Fruit fly (Drosophila melanogaster): Measurements from ENCODE around the gene Dpck.
A peak's percentile ranks its signal among the peaks of the same experiment; 100 is the strongest.

Dpck gene

dm6 chr3R:7067092-7067491 is 14.9 kb upstream of the Dpck start, which contains the start of the genes CG1105 and CG1965 (continued):
- TF ChIP-seq CG12155 (GFP tag; optimal IDR thresholded peaks at IDR 0.05): peak; percentile 94
- TF ChIP-seq CG32772 (GFP tag; IDR thresholded peaks at IDR 0.05): peak; percentile 92
- TF ChIP-seq gem (tag; optimal IDR thresholded peaks at IDR 0.05): peak; percentile 96
- peak; percentile 92 for TF ChIP-seq CG33213 (GFP tag; optimal IDR thresholded peaks at IDR 0.05)
- TF ChIP-seq oc (tag; optimal IDR thresholded peaks at IDR 0.05): no peak
- TF ChIP-seq seq (GFP tag; IDR thresholded peaks at IDR 0.05): peak; percentile 66
- TF ChIP-seq amos (GFP tag; IDR thresholded peaks at IDR 0.05; ENCODE audit: partially characterized antibody): peak; percentile 97
- peak; percentile 95 for TF ChIP-seq Abd-B (GFP tag; optimal IDR thresholded peaks at IDR 0.05)
- peak; percentile 92 for TF ChIP-seq fd96Cb (tag; optimal IDR thresholded peaks at IDR 0.05)
- peak; percentile 57 for TF ChIP-seq CG2875 (GFP tag; optimal IDR thresholded peaks at IDR 0.05)
- peak; percentile 83 for TF ChIP-seq stc (GFP tag; IDR thresholded peaks at IDR 0.05)
- no peak for TF ChIP-seq Lpt (GFP tag; optimal IDR thresholded peaks at IDR 0.05)
- peak; percentile 95 for TF ChIP-seq trem (tag; optimal IDR thresholded peaks at IDR 0.05)
- peak; percentile 33 for TF ChIP-seq nom (GFP tag; optimal IDR thresholded peaks at IDR 0.05)
- TF ChIP-seq CG13775 (GFP tag; optimal IDR thresholded peaks at IDR 0.05): peak; percentile 95
- peak; percentile 78 for TF ChIP-seq Adf1 (GFP tag; IDR thresholded peaks at IDR 0.05)
- TF ChIP-seq cad (GFP tag; optimal IDR thresholded peaks at IDR 0.05): no peak
- peak; percentile 99 for TF ChIP-seq Med (GFP tag)
- TF ChIP-seq ind (GFP tag; optimal IDR thresholded peaks at IDR 0.05): peak; percentile 97
- TF ChIP-seq Hr78 (GFP tag; optimal IDR thresholded peaks at IDR 0.05): peak in 1 of 2 experiments; percentile 32
- peak; percentile 100 for TF ChIP-seq BEAF-32 (GFP tag; optimal IDR thresholded peaks at IDR 0.05)
- TF ChIP-seq CG12299 (tag; optimal IDR thresholded peaks at IDR 0.05): peak; percentile 88
- TF ChIP-seq sc (optimal IDR thresholded peaks at IDR 0.05): no peak
- peak; percentile 68 for TF ChIP-seq sc (GFP tag; optimal IDR thresholded peaks at IDR 0.05)
- peak; percentile 95 for TF ChIP-seq pum (GFP tag; optimal IDR thresholded peaks at IDR 0.05)
- TF ChIP-seq schlank (tag; optimal IDR thresholded peaks at IDR 0.05): peak; percentile 53
- peak; percentile 86 for TF ChIP-seq tup (GFP tag; optimal IDR thresholded peaks at IDR 0.05)
- TF ChIP-seq CG15514 (GFP tag; optimal IDR thresholded peaks at IDR 0.05): peak; percentile 91
- peak; percentile 70 for TF ChIP-seq btn (GFP tag; optimal IDR thresholded peaks at IDR 0.05)
- peak; percentile 91 for TF ChIP-seq ttk (GFP tag; IDR thresholded peaks at IDR 0.05)
- TF ChIP-seq Side (GFP tag; optimal IDR thresholded peaks at IDR 0.05): peak; percentile 91
- peak; percentile 95 for TF ChIP-seq ranshi (GFP tag; IDR thresholded peaks at IDR 0.05)
- TF ChIP-seq ac (GFP tag; optimal IDR thresholded peaks at IDR 0.05): peak; percentile 65
- peak; percentile 77 for TF ChIP-seq CG1529 (GFP tag; optimal IDR thresholded peaks at IDR 0.05)
- peak; percentile 87 for TF ChIP-seq gt (GFP tag; IDR thresholded peaks at IDR 0.05)
- peak; percentile 63 for TF ChIP-seq fd102C (GFP tag; optimal IDR thresholded peaks at IDR 0.05)
- TF ChIP-seq eyg (GFP tag; optimal IDR thresholded peaks at IDR 0.05): peak; percentile 76
- peak; percentile 94 for TF ChIP-seq CG9215 (GFP tag; IDR thresholded peaks at IDR 0.05)
- TF ChIP-seq CG17802 (tag; optimal IDR thresholded peaks at IDR 0.05): peak; percentile 62
- TF ChIP-seq Sry-β (GFP tag; optimal IDR thresholded peaks at IDR 0.05): peak; percentile 58
- peak; percentile 90 for TF ChIP-seq CG10209 (GFP tag; optimal IDR thresholded peaks at IDR 0.05)
- TF ChIP-seq Dp (GFP tag; optimal IDR thresholded peaks at IDR 0.05): peak; percentile 57
- peak; percentile 93 for TF ChIP-seq dmrt11E (tag; optimal IDR thresholded peaks at IDR 0.05)
- peak; percentile 97 for TF ChIP-seq row (GFP tag; IDR thresholded peaks at IDR 0.05)
- TF ChIP-seq Asciz (GFP tag; optimal IDR thresholded peaks at IDR 0.05): peak; percentile 71
- peak; percentile 53 for TF ChIP-seq MTF-1 (GFP tag; optimal IDR thresholded peaks at IDR 0.05; ENCODE audit: borderline replicate concordance)
- TF ChIP-seq al (GFP tag; IDR thresholded peaks at IDR 0.05): peak; percentile 92
- TF ChIP-seq sd (tag; optimal IDR thresholded peaks at IDR 0.05): peak; percentile 82
- peak; percentile 96 for TF ChIP-seq CG6272 (GFP tag; IDR thresholded peaks at IDR 0.05)
- TF ChIP-seq chm (GFP tag; IDR thresholded peaks at IDR 0.05): peak; percentile 94
- peak; percentile 82 for TF ChIP-seq disco-r (GFP tag; optimal IDR thresholded peaks at IDR 0.05)

Measured in whole organism, embryonic.